2 fruit fly cellular contexts compared by ENCODE assay signal in genomic region chr3R:5283360-5283963, dm6.
TF ChIP-seq lines count a peak whose summit lies in the region.

No protein-coding gene starts in this region.

TF ChIP-seq in whole organism, embryonic, 481 proteins besides CTCF, POLR2A, EP300 and RAD21 (continued from another document and continues in another):
- no peak for TF ChIP-seq br (optimal IDR thresholded peaks at IDR 0.05; lab: Kevin White, UChicago)
- peak; percentile 78 for TF ChIP-seq ewg (GFP tag; optimal IDR thresholded peaks at IDR 0.05; lab: Kevin White, UChicago)
- TF ChIP-seq kay (GFP tag; optimal IDR thresholded peaks at IDR 0.05; lab: Kevin White, UChicago): peak; percentile 92
- peak; percentile 81 for TF ChIP-seq CG16815 (GFP tag; optimal IDR thresholded peaks at IDR 0.05; lab: Kevin White, UChicago)
- peak; percentile 98 for TF ChIP-seq sens (GFP tag; lab: Kevin White, UChicago)
- TF ChIP-seq bcd (GFP tag; optimal IDR thresholded peaks at IDR 0.05; lab: Kevin White, UChicago): peak; percentile 93
- peak; percentile 77 for TF ChIP-seq disco-r (GFP tag; optimal IDR thresholded peaks at IDR 0.05; lab: Kevin White, UChicago)
- TF ChIP-seq CG10979 (tag; optimal IDR thresholded peaks at IDR 0.05; lab: Kevin White, UChicago): peak; percentile 90
- TF ChIP-seq Sin3A (optimal IDR thresholded peaks at IDR 0.05; lab: Kevin White, UChicago): no peak
- TF ChIP-seq CG9215 (GFP tag; IDR thresholded peaks at IDR 0.05; lab: Robert Waterston, UW): peak; percentile 87
- TF ChIP-seq CG8765 (GFP tag; IDR thresholded peaks at IDR 0.05; lab: Robert Waterston, UW): peak; percentile 63; the same call in 1 of the 2 replicates
- TF ChIP-seq HmgD (GFP tag; optimal IDR thresholded peaks at IDR 0.05; lab: Kevin White, UChicago): peak; percentile 89
- TF ChIP-seq CG2202 (tag; optimal IDR thresholded peaks at IDR 0.05; lab: Kevin White, UChicago): peak; percentile 73
- TF ChIP-seq CG3065 (GFP tag; optimal IDR thresholded peaks at IDR 0.05; lab: Kevin White, UChicago): peak; percentile 52
- peak; percentile 63 for TF ChIP-seq nom (GFP tag; optimal IDR thresholded peaks at IDR 0.05; lab: Kevin White, UChicago)
- TF ChIP-seq Stat92E (GFP tag; optimal IDR thresholded peaks at IDR 0.05; lab: Kevin White, UChicago): peak in 1 of 3 experiments; percentile 10
- peak; percentile 95 for TF ChIP-seq CG12659 (GFP tag; optimal IDR thresholded peaks at IDR 0.05; lab: Kevin White, UChicago)
- TF ChIP-seq pum (GFP tag; optimal IDR thresholded peaks at IDR 0.05; lab: Kevin White, UChicago): peak; percentile 91
- peak; percentile 85 for TF ChIP-seq tap (tag; optimal IDR thresholded peaks at IDR 0.05; lab: Kevin White, UChicago)
- TF ChIP-seq CG15601 (tag; optimal IDR thresholded peaks at IDR 0.05; lab: Kevin White, UChicago): peak; percentile 87
- peak; percentile 92 for TF ChIP-seq CG13296 (GFP tag; optimal IDR thresholded peaks at IDR 0.05; lab: Kevin White, UChicago)
- TF ChIP-seq E2f2 (GFP tag; IDR thresholded peaks at IDR 0.05; lab: Robert Waterston, UW): peak; percentile 59
- no peak for TF ChIP-seq fd102C (GFP tag; optimal IDR thresholded peaks at IDR 0.05; lab: Kevin White, UChicago)
- TF ChIP-seq CG34376 (GFP tag; optimal IDR thresholded peaks at IDR 0.05; lab: Kevin White, UChicago): peak; percentile 94
- peak; percentile 66; the same call in 1 of the 3 replicates for TF ChIP-seq CG3726 (GFP tag; IDR thresholded peaks at IDR 0.05; lab: Robert Waterston, UW)
- peak; percentile 72; the same call in 1 of the 2 replicates for TF ChIP-seq CG32767 (GFP tag; IDR thresholded peaks at IDR 0.05; lab: Robert Waterston, UW)
- TF ChIP-seq cas (GFP tag; IDR thresholded peaks at IDR 0.05; lab: Robert Waterston, UW): peak; percentile 84
- TF ChIP-seq Deaf1 (tag; optimal IDR thresholded peaks at IDR 0.05; lab: Kevin White, UChicago): peak; percentile 78
- TF ChIP-seq Aef1 (GFP tag; IDR thresholded peaks at IDR 0.05; lab: Robert Waterston, UW): peak; percentile 68
- no peak for TF ChIP-seq CG1832 (GFP tag; optimal IDR thresholded peaks at IDR 0.05; lab: Kevin White, UChicago)
- TF ChIP-seq wdn (GFP tag; IDR thresholded peaks at IDR 0.05; lab: Robert Waterston, UW): peak; percentile 42; the same call in 1 of the 2 replicates
- TF ChIP-seq gcm2 (GFP tag; optimal IDR thresholded peaks at IDR 0.05; lab: Kevin White, UChicago): peak; percentile 80
- TF ChIP-seq CG3847 (GFP tag; IDR thresholded peaks at IDR 0.05; lab: Robert Waterston, UW): peak; percentile 84
- peak; percentile 94 for TF ChIP-seq zfh2 (GFP tag; optimal IDR thresholded peaks at IDR 0.05; lab: Kevin White, UChicago)
- TF ChIP-seq bbx (GFP tag; IDR thresholded peaks at IDR 0.05; lab: Robert Waterston, UW; ENCODE audit: partially characterized antibody): no peak
- TF ChIP-seq ATbp (GFP tag; optimal IDR thresholded peaks at IDR 0.05; lab: Kevin White, UChicago): peak; percentile 89
- peak; percentile 69 for TF ChIP-seq CG14965 (GFP tag; optimal IDR thresholded peaks at IDR 0.05; lab: Kevin White, UChicago; ENCODE audit: borderline replicate concordance)
- peak; percentile 90 for TF ChIP-seq CG12219 (GFP tag; optimal IDR thresholded peaks at IDR 0.05; lab: Kevin White, UChicago)
- no peak for TF ChIP-seq Opbp (GFP tag; IDR thresholded peaks at IDR 0.05; lab: Robert Waterston, UW; ENCODE audit: partially characterized antibody)
- peak; percentile 74 for TF ChIP-seq Ada2b (GFP tag; IDR thresholded peaks at IDR 0.05; lab: Robert Waterston, UW)
- TF ChIP-seq Mrtf (GFP tag; IDR thresholded peaks at IDR 0.05; lab: Robert Waterston, UW): peak; percentile 73; the same call in 2 of the 3 replicates
- TF ChIP-seq nmo (GFP tag; optimal IDR thresholded peaks at IDR 0.05; lab: Kevin White, UChicago): peak; percentile 92
- TF ChIP-seq CG5245 (GFP tag; optimal IDR thresholded peaks at IDR 0.05; lab: Kevin White, UChicago): peak; percentile 70
- peak; percentile 95 for TF ChIP-seq CG8924 (tag; optimal IDR thresholded peaks at IDR 0.05; lab: Kevin White, UChicago)
- TF ChIP-seq CG14050 (GFP tag; IDR thresholded peaks at IDR 0.05; lab: Robert Waterston, UW): peak; percentile 70
- TF ChIP-seq YL-1 (GFP tag; optimal IDR thresholded peaks at IDR 0.05; lab: Kevin White, UChicago): peak; percentile 78
- TF ChIP-seq CG9817 (tag; optimal IDR thresholded peaks at IDR 0.05; lab: Kevin White, UChicago): peak; percentile 88
- TF ChIP-seq btn (GFP tag; optimal IDR thresholded peaks at IDR 0.05; lab: Kevin White, UChicago): peak; percentile 77
- TF ChIP-seq dysf (GFP tag; IDR thresholded peaks at IDR 0.05; lab: Robert Waterston, UW): peak; percentile 92
- TF ChIP-seq Sox102F (GFP tag; optimal IDR thresholded peaks at IDR 0.05; lab: Kevin White, UChicago): peak; percentile 93
- peak; percentile 93 for TF ChIP-seq pnt (GFP tag; optimal IDR thresholded peaks at IDR 0.05; lab: Kevin White, UChicago)
- peak; percentile 92 for TF ChIP-seq Rfx (GFP tag; IDR thresholded peaks at IDR 0.05; lab: Robert Waterston, UW)
- TF ChIP-seq sim (GFP tag; IDR thresholded peaks at IDR 0.05; lab: Robert Waterston, UW): peak; percentile 27; the same call in 1 of the 2 replicates
- TF ChIP-seq kni (GFP tag; optimal IDR thresholded peaks at IDR 0.05; lab: Kevin White, UChicago): peak; percentile 81
- no peak for TF ChIP-seq fru (optimal IDR thresholded peaks at IDR 0.05; lab: Kevin White, UChicago)
- TF ChIP-seq bowl (GFP tag; IDR thresholded peaks at IDR 0.05; lab: Robert Waterston, UW): peak; percentile 78
- TF ChIP-seq Bgb (GFP tag; IDR thresholded peaks at IDR 0.05; lab: Robert Waterston, UW; ENCODE audit: partially characterized antibody): no peak
- TF ChIP-seq Lhr (GFP tag; optimal IDR thresholded peaks at IDR 0.05; lab: Kevin White, UChicago): peak; percentile 52
- TF ChIP-seq Six4 (GFP tag; optimal IDR thresholded peaks at IDR 0.05; lab: Kevin White, UChicago): peak; percentile 87
- TF ChIP-seq Lpt (GFP tag; optimal IDR thresholded peaks at IDR 0.05; lab: Kevin White, UChicago): no peak
- peak; percentile 74 for TF ChIP-seq schlank (tag; optimal IDR thresholded peaks at IDR 0.05; lab: Kevin White, UChicago)
- no peak for TF ChIP-seq CG14860 (GFP tag; IDR thresholded peaks at IDR 0.05; lab: Robert Waterston, UW; ENCODE audit: partially characterized antibody)
- TF ChIP-seq nau (GFP tag; optimal IDR thresholded peaks at IDR 0.05; lab: Kevin White, UChicago): peak; percentile 94
- no peak for TF ChIP-seq crol (GFP tag; IDR thresholded peaks at IDR 0.05; lab: Robert Waterston, UW)
- TF ChIP-seq CG13894 (tag; optimal IDR thresholded peaks at IDR 0.05; lab: Kevin White, UChicago): peak; percentile 94

TF ChIP-seq in whole organism, prepupa, 60 proteins besides CTCF, POLR2A, EP300 and RAD21 (continued from another document):
- TF ChIP-seq svp (GFP tag; lab: Kevin White, UChicago) (peak; percentile 95), fkh (GFP tag; optimal IDR thresholded peaks at IDR 0.05; lab: Kevin White, UChicago) (peak; percentile 66), Blimp-1 (GFP tag; optimal IDR thresholded peaks at IDR 0.05; lab: Kevin White, UChicago) (peak; percentile 59), CG10669 (GFP tag; optimal IDR thresholded peaks at IDR 0.05; lab: Kevin White, UChicago) (peak; percentile 79), CG3032 (tag; optimal IDR thresholded peaks at IDR 0.05; lab: Kevin White, UChicago) (peak; percentile 82), Smox (GFP tag; optimal IDR thresholded peaks at IDR 0.05; lab: Kevin White, UChicago) (peak; percentile 87), acj6 (GFP tag; optimal IDR thresholded peaks at IDR 0.05; lab: Kevin White, UChicago) (peak; percentile 89), CG9139 (GFP tag; optimal IDR thresholded peaks at IDR 0.05; lab: Kevin White, UChicago) (peak; percentile 58), dac (GFP tag; optimal IDR thresholded peaks at IDR 0.05; lab: Kevin White, UChicago) (peak; percentile 93)
